Worm (Caenorhabditis elegans): ENCODE measurements around the gene aqp-3.

Gene aqp-3

DNA sequence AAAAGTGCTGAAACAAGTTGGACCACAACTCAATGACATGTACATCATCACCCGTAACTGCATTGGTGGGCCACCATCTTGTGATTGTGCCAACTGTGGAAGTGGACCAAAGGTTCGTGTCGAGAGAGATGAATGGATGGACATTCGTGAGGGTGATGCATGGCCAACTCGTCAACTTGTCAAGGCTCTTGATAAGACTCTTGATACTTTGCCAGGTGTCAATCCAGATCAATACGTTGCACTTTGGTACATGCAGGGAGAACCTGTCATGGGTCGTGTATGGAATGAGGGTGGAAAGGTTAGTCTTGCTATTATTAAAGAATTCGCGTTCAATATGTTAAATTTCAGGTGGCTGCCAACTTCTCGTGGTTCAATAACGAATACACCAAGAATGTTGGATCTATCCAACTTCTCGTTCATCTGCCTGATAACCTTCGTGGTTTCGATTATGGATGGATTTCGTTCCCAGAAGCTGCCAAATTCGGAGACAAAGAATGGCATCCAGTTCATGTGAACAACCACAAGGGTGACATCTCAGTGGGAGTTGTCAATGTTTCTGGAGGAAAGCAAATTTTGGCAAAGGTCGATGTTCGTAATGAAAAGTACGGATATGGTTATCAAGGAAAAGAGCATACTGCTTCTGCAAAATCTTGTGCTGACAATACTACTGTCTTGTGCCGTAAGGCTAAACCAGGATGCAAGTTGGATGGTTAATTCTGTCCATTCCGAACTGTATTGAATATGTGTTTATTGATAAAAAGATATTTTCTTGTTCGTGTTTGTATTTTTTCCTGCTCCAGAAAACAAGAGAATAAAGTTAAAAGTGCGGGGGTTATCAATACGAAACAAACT is 15.7 kb downstream of the aqp-3 start:
- no peak for TF ChIP-seq nhr-28 (tag; optimal IDR thresholded peaks at IDR 0.05)
- no peak for TF ChIP-seq pha-4 (tag; optimal IDR thresholded peaks at IDR 0.05)
- TF ChIP-seq unc-39 (tag; optimal IDR thresholded peaks at IDR 0.05) = no peak
- TF ChIP-seq blmp-1 (tag; optimal IDR thresholded peaks at IDR 0.05) = no peak
- TF ChIP-seq nhr-76 (tag; optimal IDR thresholded peaks at IDR 0.05) = no peak
- TF ChIP-seq elt-3 (tag; optimal IDR thresholded peaks at IDR 0.05) = no peak
- TF ChIP-seq sem-2 (GFP tag; optimal IDR thresholded peaks at IDR 0.05) = no peak
- TF ChIP-seq mls-2 (tag; optimal IDR thresholded peaks at IDR 0.05) = no peak
- TF ChIP-seq ceh-39 (tag; optimal IDR thresholded peaks at IDR 0.05) = no peak
- TF ChIP-seq snpc-4 (tag; optimal IDR thresholded peaks at IDR 0.05) = no peak
- TF ChIP-seq ztf-11 (tag; optimal IDR thresholded peaks at IDR 0.05) = no peak

DNA sequence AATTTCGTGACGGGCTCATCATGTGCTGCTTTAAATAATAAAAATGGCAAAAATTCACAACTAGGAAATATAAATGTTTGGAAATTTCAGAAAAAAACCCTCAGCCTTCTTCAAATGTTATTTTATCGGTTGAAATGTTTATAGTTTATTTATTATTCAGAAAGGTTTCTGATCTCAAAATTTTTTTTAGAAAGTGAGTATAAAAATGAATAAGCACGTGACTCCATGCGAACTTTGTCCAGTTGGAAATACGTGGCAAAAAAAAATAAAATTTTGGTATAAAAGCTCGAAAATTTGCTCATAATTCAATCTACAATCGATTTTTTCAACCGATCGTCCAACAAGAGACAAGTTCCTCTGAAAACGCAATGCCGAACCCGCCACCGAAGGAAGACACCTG is 16.7 kb downstream of the aqp-3 start, which contains the start of gene nsph-3.1:
Gene nsph-3.1 (plus strand): TSS at position 301 of the 400 bp plus-strand sequence.
- no peak for TF ChIP-seq unc-39 (tag; optimal IDR thresholded peaks at IDR 0.05)
- TF ChIP-seq ceh-43 (GFP tag; optimal IDR thresholded peaks at IDR 0.05) = no peak
- no peak for TF ChIP-seq mls-2 (tag; optimal IDR thresholded peaks at IDR 0.05)
- no peak for TF ChIP-seq bed-3 (GFP tag; optimal IDR thresholded peaks at IDR 0.05)
- TF ChIP-seq pha-4 (tag; optimal IDR thresholded peaks at IDR 0.05) = no peak
- TF ChIP-seq nhr-28 (tag; optimal IDR thresholded peaks at IDR 0.05) = no peak
- no peak for TF ChIP-seq ces-1 (GFP tag; optimal IDR thresholded peaks at IDR 0.05)
- no peak for TF ChIP-seq unc-62 (GFP tag; optimal IDR thresholded peaks at IDR 0.05)
- TF ChIP-seq sem-2 (GFP tag; optimal IDR thresholded peaks at IDR 0.05) = no peak
- TF ChIP-seq drap-1 (GFP tag; optimal IDR thresholded peaks at IDR 0.05) = no peak
- TF ChIP-seq nhr-12 (tag; optimal IDR thresholded peaks at IDR 0.05) = no peak

ce11 chrIV:10948797-10949196 is 17.5 kb downstream of the aqp-3 start, which contains the start of gene Y69E1A.1:
Y69E1A.1 (minus strand) TSS chrIV:10948897.
- TF ChIP-seq nhr-12 (tag; optimal IDR thresholded peaks at IDR 0.05) (no peak), mls-2 (tag; optimal IDR thresholded peaks at IDR 0.05) (no peak), blmp-1 (tag; optimal IDR thresholded peaks at IDR 0.05) (no peak), ztf-11 (tag; optimal IDR thresholded peaks at IDR 0.05) (no peak), lin-32 (GFP tag; optimal IDR thresholded peaks at IDR 0.05) (no peak), nhr-76 (tag; optimal IDR thresholded peaks at IDR 0.05) (no peak), nhr-28 (tag; optimal IDR thresholded peaks at IDR 0.05) (no peak), drap-1 (GFP tag; optimal IDR thresholded peaks at IDR 0.05) (no peak), ces-1 (GFP tag; optimal IDR thresholded peaks at IDR 0.05) (no peak), elt-3 (tag; optimal IDR thresholded peaks at IDR 0.05) (no peak), unc-39 (tag; optimal IDR thresholded peaks at IDR 0.05) (no peak), ceh-83 (GFP tag; optimal IDR thresholded peaks at IDR 0.05) (no peak), unc-120 (tag; optimal IDR thresholded peaks at IDR 0.05; ENCODE audit: poor library complexity, severe bottlenecking) (no peak), sptf-1 (tag; optimal IDR thresholded peaks at IDR 0.05) (no peak)

DNA sequence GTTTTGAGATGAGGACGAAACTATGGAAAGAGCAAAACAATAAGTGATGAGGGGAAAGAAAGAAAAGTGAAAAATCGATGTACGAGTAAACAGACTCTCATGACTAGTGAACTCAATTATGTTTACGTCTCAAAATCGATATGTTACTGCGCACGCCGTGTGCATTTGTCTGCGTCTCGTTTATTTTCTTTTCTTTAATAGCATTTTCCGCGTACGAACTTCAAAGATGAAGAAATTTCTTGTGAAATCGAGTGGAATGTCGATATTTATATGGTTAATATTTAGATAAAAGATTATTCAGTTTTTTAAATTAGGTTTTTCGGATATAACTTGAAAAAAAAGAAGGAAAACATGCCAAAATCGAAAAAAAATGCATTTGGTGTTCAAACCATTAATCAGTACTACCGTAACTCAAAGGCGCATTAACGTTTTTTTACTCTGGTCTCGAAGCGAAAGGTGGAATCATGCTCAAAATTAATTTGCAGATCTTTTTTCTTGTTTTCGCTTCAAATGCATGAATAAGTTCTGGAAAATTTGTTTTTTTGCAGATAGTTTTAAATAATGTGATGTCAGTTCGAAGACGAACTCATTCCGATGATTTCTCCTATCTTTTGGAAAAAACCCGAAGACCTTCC is 29.2 kb downstream of the aqp-3 start, which contains the start of gene fic-1:
Gene fic-1 (plus strand): TSS at position 549 of the 635 bp plus-strand sequence.
- TF ChIP-seq sptf-1 (tag; optimal IDR thresholded peaks at IDR 0.05) (no peak), ceh-39 (tag; optimal IDR thresholded peaks at IDR 0.05) (peak; percentile 5), nhr-12 (tag; optimal IDR thresholded peaks at IDR 0.05) (no peak), lsy-2 (tag; optimal IDR thresholded peaks at IDR 0.05) (peak; percentile 0), mep-1 (tag; optimal IDR thresholded peaks at IDR 0.05) (peak; percentile 54), elt-3 (tag; optimal IDR thresholded peaks at IDR 0.05) (no peak), nhr-76 (tag; optimal IDR thresholded peaks at IDR 0.05) (no peak), nhr-237 (tag; optimal IDR thresholded peaks at IDR 0.05) (peak; percentile 56), flh-1 (GFP tag; optimal IDR thresholded peaks at IDR 0.05) (no peak), ces-1 (GFP tag; optimal IDR thresholded peaks at IDR 0.05) (peak; percentile 100)

DNA sequence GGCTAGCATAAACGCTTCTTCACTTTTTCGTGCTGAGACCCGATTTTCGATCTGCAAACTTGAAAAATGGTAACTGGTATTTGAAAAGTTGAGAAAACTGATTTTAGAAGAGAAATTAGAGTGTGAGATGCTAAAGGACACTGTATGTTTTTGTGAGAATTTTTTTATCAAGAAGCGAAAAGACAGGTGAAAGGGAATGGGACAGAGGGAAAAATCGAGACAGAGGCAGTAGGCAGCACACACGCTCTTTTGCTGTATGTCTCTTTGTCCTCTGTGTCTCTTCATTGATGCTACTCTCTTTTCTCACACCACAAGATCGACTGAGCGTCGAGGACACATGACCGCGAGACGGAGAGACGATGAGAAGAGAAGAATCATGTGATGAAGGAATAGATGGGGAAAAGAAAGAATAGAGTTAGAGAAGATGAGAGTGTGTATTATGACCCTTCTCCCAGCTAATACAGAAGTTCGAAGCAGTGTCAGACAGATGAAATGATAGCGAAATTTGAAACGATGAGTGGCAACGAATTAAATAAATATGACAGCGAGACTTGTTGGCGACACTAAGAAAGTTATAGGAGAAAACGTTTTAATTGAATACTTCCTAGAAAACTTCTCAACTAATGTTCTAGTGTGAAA is 30.3 kb downstream of the aqp-3 start, which contains the start of gene lgg-2:
Gene lgg-2 (minus strand): TSS at position 51 of the 639 bp plus-strand sequence.
- TF ChIP-seq lin-13 (tag; optimal IDR thresholded peaks at IDR 0.05) (no peak), elt-1 (tag; optimal IDR thresholded peaks at IDR 0.05; ENCODE audit: borderline replicate concordance, insufficient read depth) (peak; percentile 21), pha-4 (tag; optimal IDR thresholded peaks at IDR 0.05) (peak; percentile 45), nhr-76 (tag; optimal IDR thresholded peaks at IDR 0.05) (no peak), ham-2 (GFP tag; optimal IDR thresholded peaks at IDR 0.05) (peak; percentile 76), bed-3 (GFP tag; optimal IDR thresholded peaks at IDR 0.05) (no peak), lin-32 (GFP tag; optimal IDR thresholded peaks at IDR 0.05) (peak; percentile 27), hlh-1 (tag; optimal IDR thresholded peaks at IDR 0.05) (peak; percentile 85), tbx-8 (GFP tag; optimal IDR thresholded peaks at IDR 0.05) (no peak), flh-1 (GFP tag; optimal IDR thresholded peaks at IDR 0.05) (no peak), ceh-83 (GFP tag; optimal IDR thresholded peaks at IDR 0.05) (no peak), ztf-11 (tag; optimal IDR thresholded peaks at IDR 0.05) (peak; percentile 49), nhr-28 (tag; optimal IDR thresholded peaks at IDR 0.05) (no peak), elt-3 (tag; optimal IDR thresholded peaks at IDR 0.05) (no peak), mls-2 (tag; optimal IDR thresholded peaks at IDR 0.05) (peak; percentile 35), nhr-237 (tag; optimal IDR thresholded peaks at IDR 0.05) (peak; percentile 55), snpc-4 (tag; optimal IDR thresholded peaks at IDR 0.05) (no peak), M03D4.4 (tag; optimal IDR thresholded peaks at IDR 0.05) (no peak), sptf-1 (tag; optimal IDR thresholded peaks at IDR 0.05) (no peak), lsy-2 (tag; optimal IDR thresholded peaks at IDR 0.05) (peak; percentile 46), drap-1 (GFP tag; optimal IDR thresholded peaks at IDR 0.05) (peak; percentile 20), ces-1 (GFP tag; optimal IDR thresholded peaks at IDR 0.05) (peak; percentile 70), blmp-1 (tag; optimal IDR thresholded peaks at IDR 0.05) (peak; percentile 45), ceh-43 (GFP tag; optimal IDR thresholded peaks at IDR 0.05) (no peak), nhr-12 (tag; optimal IDR thresholded peaks at IDR 0.05) (peak; percentile 53), ceh-39 (tag; optimal IDR thresholded peaks at IDR 0.05) (peak; percentile 82), zip-8 (tag; optimal IDR thresholded peaks at IDR 0.05) (no peak), unc-62 (GFP tag; optimal IDR thresholded peaks at IDR 0.05) (peak; percentile 86), sem-2 (GFP tag; optimal IDR thresholded peaks at IDR 0.05) (no peak)
